Worm (Caenorhabditis elegans): ENCODE results near the gene K11H12.10.

The K11H12.10 gene

ce11 chrIV:654526-655440, 21.1 kb upstream of the K11H12.10 start, which contains the start of the genes rpl-15 and K11H12.8 (continued):
- peak; percentile 92 for TF ChIP-seq attf-6 (GFP tag; IDR thresholded peaks at IDR 0.05)
- peak; percentile 100 for TF ChIP-seq dox-1 (GFP tag; IDR thresholded peaks at IDR 0.05)
- peak; percentile 99 for TF ChIP-seq Y67H2A.10 (GFP tag; conservative IDR thresholded peaks at IDR 0.05)
- TF ChIP-seq ama-1 (optimal IDR thresholded peaks at IDR 0.05), result peak; percentile 54
- peak; percentile 68 to 80 for TF ChIP-seq ama-1 (GFP tag; optimal IDR thresholded peaks at IDR 0.05)
- TF ChIP-seq F10E7.11 (tag; optimal IDR thresholded peaks at IDR 0.05), result peak; percentile 96
- TF ChIP-seq mcd-1 (GFP tag; IDR thresholded peaks at IDR 0.05), result peak; percentile 98
- TF ChIP-seq ekl-4 (GFP tag; IDR thresholded peaks at IDR 0.05), result peak; percentile 99
- TF ChIP-seq D2030.7 (GFP tag; IDR thresholded peaks at IDR 0.05), result peak; percentile 99
- peak; percentile 88 for TF ChIP-seq ets-4 (GFP tag; optimal IDR thresholded peaks at IDR 0.05)
- peak; percentile 96 for TF ChIP-seq dpl-1 (GFP tag; optimal IDR thresholded peaks at IDR 0.05)
- TF ChIP-seq let-607 (tag; optimal IDR thresholded peaks at IDR 0.05), result peak; percentile 95 to 97
- peak; percentile 95 for TF ChIP-seq ceh-79 (tag; optimal IDR thresholded peaks at IDR 0.05)
- peak; percentile 98 for TF ChIP-seq chd-7 (tag; optimal IDR thresholded peaks at IDR 0.05)
- peak; percentile 91 for TF ChIP-seq madf-8 (GFP tag; conservative IDR thresholded peaks at IDR 0.05)
- TF ChIP-seq nfya-2 (GFP tag; IDR thresholded peaks at IDR 0.05), result peak; percentile 89
- TF ChIP-seq ztf-22 (GFP tag; optimal IDR thresholded peaks at IDR 0.05), result peak; percentile 100
- TF ChIP-seq attf-5 (GFP tag; optimal IDR thresholded peaks at IDR 0.05), result peak; percentile 100
- peak; percentile 100 for TF ChIP-seq K12H6.12 (tag; optimal IDR thresholded peaks at IDR 0.05)
- TF ChIP-seq ceh-27 (GFP tag; optimal IDR thresholded peaks at IDR 0.05), result peak; percentile 100
- peak; percentile 94 for TF ChIP-seq ceh-40 (GFP tag; IDR thresholded peaks at IDR 0.05)
- peak; percentile 93 for TF ChIP-seq F39B2.1 (GFP tag; IDR thresholded peaks at IDR 0.05)
- peak; percentile 94 for TF ChIP-seq ceh-100 (GFP tag; IDR thresholded peaks at IDR 0.05)
- peak; percentile 62 for TF ChIP-seq fkh-3 (tag; optimal IDR thresholded peaks at IDR 0.05)
- peak; percentile 92 for TF ChIP-seq efl-1 (GFP tag; optimal IDR thresholded peaks at IDR 0.05)
- peak; percentile 94 for TF ChIP-seq snpc-1.1 (tag; optimal IDR thresholded peaks at IDR 0.05; ENCODE audit: insufficient read depth)
- TF ChIP-seq bed-2 (GFP tag; IDR thresholded peaks at IDR 0.05), result peak; percentile 98
- TF ChIP-seq egl-44 (GFP tag; IDR thresholded peaks at IDR 0.05), result peak; percentile 99
- peak; percentile 95 for TF ChIP-seq snpc-4 (GFP tag; optimal IDR thresholded peaks at IDR 0.05)
- peak; percentile 95 to 97 (median 96) for TF ChIP-seq snpc-4 (tag; optimal IDR thresholded peaks at IDR 0.05)
- TF ChIP-seq nhr-120 (GFP tag; IDR thresholded peaks at IDR 0.05), result 0 out of 2 replicates have a peak, but pooled peaks have one; percentile 88
- TF ChIP-seq F52B5.7 (tag; optimal IDR thresholded peaks at IDR 0.05), result peak; percentile 99
- TF ChIP-seq die-1 (tag; optimal IDR thresholded peaks at IDR 0.05), result peak; percentile 95
- peak; percentile 99 for TF ChIP-seq let-526 (GFP tag; IDR thresholded peaks at IDR 0.05)
- TF ChIP-seq lin-54 (GFP tag; optimal IDR thresholded peaks at IDR 0.05), result peak; percentile 99
- TF ChIP-seq ztf-3 (GFP tag; optimal IDR thresholded peaks at IDR 0.05), result peak; percentile 96
- peak; percentile 61 for TF ChIP-seq dpff-1 (tag; optimal IDR thresholded peaks at IDR 0.05)
- TF ChIP-seq hrde-1 (tag; optimal IDR thresholded peaks at IDR 0.05; ENCODE audit: borderline replicate concordance), result peak; percentile 90
- peak; percentile 98 for TF ChIP-seq F49E8.2 (tag; optimal IDR thresholded peaks at IDR 0.05; ENCODE audit: insufficient read depth)
- peak; percentile 100 for TF ChIP-seq pha-4 (tag; optimal IDR thresholded peaks at IDR 0.05)
- TF ChIP-seq C06A6.2 (GFP tag; conservative IDR thresholded peaks at IDR 0.05), result peak; percentile 98
- TF ChIP-seq nhr-80 (tag; optimal IDR thresholded peaks at IDR 0.05), result peak; percentile 99
- peak; percentile 100 for TF ChIP-seq Y95B8A.8 (GFP tag; IDR thresholded peaks at IDR 0.05)
- TF ChIP-seq sdz-38 (tag; optimal IDR thresholded peaks at IDR 0.05), result no peak
- TF ChIP-seq ceh-91 (GFP tag; IDR thresholded peaks at IDR 0.05), result peak; percentile 98
- TF ChIP-seq F23B12.7 (tag; optimal IDR thresholded peaks at IDR 0.05; ENCODE audit: insufficient read depth), result peak; percentile 99
- TF ChIP-seq B0336.3 (GFP tag; IDR thresholded peaks at IDR 0.05), result peak; percentile 100
